Fruit fly (Drosophila melanogaster): ENCODE data around the gene Sxl.

Gene Sxl

DNA sequence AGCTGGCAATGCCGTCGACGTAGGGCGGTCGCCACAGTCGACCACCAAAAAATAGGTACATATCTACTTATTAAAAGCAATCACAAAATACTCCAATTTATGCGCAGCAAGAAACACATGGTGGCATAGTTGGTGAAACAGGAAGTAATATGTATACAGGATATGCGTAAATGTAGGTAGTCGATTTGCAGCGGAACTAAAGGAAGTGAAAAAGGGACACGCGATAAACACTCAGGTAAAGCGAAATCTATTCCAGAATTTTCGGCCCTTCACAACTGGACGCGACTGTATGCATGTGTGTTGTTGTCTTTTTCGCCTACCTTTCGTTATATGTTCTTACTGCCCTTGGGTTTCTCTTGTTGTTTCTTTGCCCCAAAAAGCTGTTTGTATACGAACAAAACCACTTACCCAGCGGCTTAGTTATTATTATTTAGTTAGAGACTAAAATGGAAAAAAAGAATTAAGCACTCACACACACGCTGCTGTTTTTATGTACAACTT lies 1.3 kb downstream of the Sxl start (continued):
- no peak for TF ChIP-seq hkb (optimal IDR thresholded peaks at IDR 0.05)
- TF ChIP-seq hkb (GFP tag; IDR thresholded peaks at IDR 0.05), result peak; percentile 77
- peak; percentile 66; the same call in 2 of the 3 replicates for TF ChIP-seq CG11456 (GFP tag; IDR thresholded peaks at IDR 0.05)
- peak; percentile 47; the same call in 1 of the 2 replicates for TF ChIP-seq wor (GFP tag; IDR thresholded peaks at IDR 0.05)
- TF ChIP-seq CG14860 (GFP tag; IDR thresholded peaks at IDR 0.05; ENCODE audit: partially characterized antibody), result no peak
- peak; percentile 81 for TF ChIP-seq CG9727 (GFP tag; optimal IDR thresholded peaks at IDR 0.05)
- TF ChIP-seq Pdp1 (GFP tag; optimal IDR thresholded peaks at IDR 0.05), result peak; percentile 49 to 81
- peak; percentile 72 for TF ChIP-seq CG30431 (GFP tag; optimal IDR thresholded peaks at IDR 0.05)
- peak; percentile 76 for TF ChIP-seq CG10274 (GFP tag; optimal IDR thresholded peaks at IDR 0.05)
- TF ChIP-seq CG9817 (tag; optimal IDR thresholded peaks at IDR 0.05), result peak; percentile 83
- TF ChIP-seq CG3281 (GFP tag; optimal IDR thresholded peaks at IDR 0.05), result peak; percentile 88
- no peak for TF ChIP-seq Dref (GFP tag; IDR thresholded peaks at IDR 0.05)
- TF ChIP-seq amos (GFP tag; IDR thresholded peaks at IDR 0.05; ENCODE audit: partially characterized antibody), result no peak
- peak; percentile 39 for TF ChIP-seq CG32772 (GFP tag; IDR thresholded peaks at IDR 0.05)
- TF ChIP-seq CG3726 (GFP tag; IDR thresholded peaks at IDR 0.05), result no peak; the same call in 2 of the 3 replicates
- peak; percentile 78 for TF ChIP-seq nerfin-1 (tag; optimal IDR thresholded peaks at IDR 0.05)
- no peak for TF ChIP-seq pfk (GFP tag; optimal IDR thresholded peaks at IDR 0.05)
- TF ChIP-seq dan (GFP tag; IDR thresholded peaks at IDR 0.05), result no peak
- TF ChIP-seq sob (GFP tag; IDR thresholded peaks at IDR 0.05), result peak; percentile 79
- TF ChIP-seq Aef1 (GFP tag; IDR thresholded peaks at IDR 0.05), result peak; percentile 67; the same call in 2 of the 3 replicates
- peak; percentile 92 for TF ChIP-seq CG15269 (tag; optimal IDR thresholded peaks at IDR 0.05)
- peak; percentile 74 for TF ChIP-seq onecut (GFP tag; IDR thresholded peaks at IDR 0.05)
- TF ChIP-seq dm (GFP tag; optimal IDR thresholded peaks at IDR 0.05), result peak; percentile 55
- TF ChIP-seq da (GFP tag; optimal IDR thresholded peaks at IDR 0.05), result no peak
- TF ChIP-seq inv (GFP tag; IDR thresholded peaks at IDR 0.05; ENCODE audit: partially characterized antibody), result no peak
- TF ChIP-seq CG12219 (GFP tag; optimal IDR thresholded peaks at IDR 0.05), result peak; percentile 91
- TF ChIP-seq Myb (GFP tag; optimal IDR thresholded peaks at IDR 0.05), result peak; percentile 66
- TF ChIP-seq CG4328 (GFP tag; optimal IDR thresholded peaks at IDR 0.05), result peak; percentile 67
- TF ChIP-seq Hmx (GFP tag; optimal IDR thresholded peaks at IDR 0.05), result peak; percentile 31
- no peak for TF ChIP-seq p53 (GFP tag; optimal IDR thresholded peaks at IDR 0.05)
- TF ChIP-seq sima (GFP tag; optimal IDR thresholded peaks at IDR 0.05), result no peak
- TF ChIP-seq ttk (GFP tag; IDR thresholded peaks at IDR 0.05), result peak; percentile 61
- no peak for TF ChIP-seq sna (GFP tag; IDR thresholded peaks at IDR 0.05; ENCODE audit: partially characterized antibody)
- no peak; the same call in 2 of the 3 replicates for TF ChIP-seq z (GFP tag; IDR thresholded peaks at IDR 0.05)
- TF ChIP-seq vnd (GFP tag; IDR thresholded peaks at IDR 0.05; ENCODE audit: partially characterized antibody), result no peak
- peak; percentile 16 for TF ChIP-seq NK7.1 (GFP tag; optimal IDR thresholded peaks at IDR 0.05)
- TF ChIP-seq H2.0 (GFP tag; IDR thresholded peaks at IDR 0.05), result peak; percentile 73
- peak; percentile 86 for TF ChIP-seq twi (tag; optimal IDR thresholded peaks at IDR 0.05)
- peak; percentile 79 for TF ChIP-seq dpn (GFP tag; optimal IDR thresholded peaks at IDR 0.05)
- TF ChIP-seq CG4360 (GFP tag; IDR thresholded peaks at IDR 0.05), result peak; percentile 72
- TF ChIP-seq lab (GFP tag; optimal IDR thresholded peaks at IDR 0.05), result peak; percentile 91
- peak; percentile 31 for TF ChIP-seq Six4 (GFP tag; optimal IDR thresholded peaks at IDR 0.05)
- peak; percentile 35 for TF ChIP-seq en (GFP tag; optimal IDR thresholded peaks at IDR 0.05)
- peak; percentile 44 for TF ChIP-seq CG4707 (GFP tag; optimal IDR thresholded peaks at IDR 0.05)
- peak; percentile 61 for TF ChIP-seq tio (GFP tag; optimal IDR thresholded peaks at IDR 0.05)
- no peak for TF ChIP-seq CG42726 (GFP tag; IDR thresholded peaks at IDR 0.05; ENCODE audit: partially characterized antibody)
- no peak for TF ChIP-seq CkIIα-i1 (GFP tag; IDR thresholded peaks at IDR 0.05)
- TF ChIP-seq CG15073 (GFP tag; optimal IDR thresholded peaks at IDR 0.05), result peak; percentile 93
- no peak for TF ChIP-seq lbe (GFP tag; optimal IDR thresholded peaks at IDR 0.05)
- TF ChIP-seq CG17361 (GFP tag; IDR thresholded peaks at IDR 0.05), result peak; percentile 85
- no peak for TF ChIP-seq chinmo (GFP tag; IDR thresholded peaks at IDR 0.05; ENCODE audit: partially characterized antibody)
